Worm (Caenorhabditis elegans): Measurements from ENCODE around the gene F57H12.6.

Gene F57H12.6

DNA sequence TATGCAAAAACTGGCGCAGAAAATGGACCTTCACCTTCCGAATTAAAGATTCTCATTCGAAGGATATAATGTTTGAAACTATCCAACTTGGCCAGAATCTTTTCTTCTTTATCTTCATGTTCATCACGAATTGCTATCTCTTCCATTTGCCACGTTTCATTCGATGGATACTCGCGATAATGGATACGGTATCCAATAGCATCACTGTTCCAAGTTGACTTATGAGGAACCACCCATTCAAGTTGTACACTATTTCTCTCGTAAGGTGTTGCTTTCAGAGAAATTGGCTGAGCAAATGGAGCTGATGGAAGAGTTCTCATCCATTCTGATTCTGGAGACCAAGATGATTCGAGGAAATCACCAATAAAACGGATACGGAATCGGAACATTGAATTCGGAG lies 18.6 kb upstream of the F57H12.6 start:
- TF ChIP-seq B0310.2 (tag; optimal IDR thresholded peaks at IDR 0.05) (no peak), ama-1 (optimal IDR thresholded peaks at IDR 0.05) (no peak), tra-4 (tag; optimal IDR thresholded peaks at IDR 0.05) (no peak), ceh-36 (tag; optimal IDR thresholded peaks at IDR 0.05) (no peak), tbx-37 (GFP tag; conservative IDR thresholded peaks at IDR 0.05) (no peak), ets-7 (tag; optimal IDR thresholded peaks at IDR 0.05) (no peak), ceh-13 (GFP tag; optimal IDR thresholded peaks at IDR 0.05) (no peak), F13C5.2 (tag; optimal IDR thresholded peaks at IDR 0.05) (no peak)

DNA sequence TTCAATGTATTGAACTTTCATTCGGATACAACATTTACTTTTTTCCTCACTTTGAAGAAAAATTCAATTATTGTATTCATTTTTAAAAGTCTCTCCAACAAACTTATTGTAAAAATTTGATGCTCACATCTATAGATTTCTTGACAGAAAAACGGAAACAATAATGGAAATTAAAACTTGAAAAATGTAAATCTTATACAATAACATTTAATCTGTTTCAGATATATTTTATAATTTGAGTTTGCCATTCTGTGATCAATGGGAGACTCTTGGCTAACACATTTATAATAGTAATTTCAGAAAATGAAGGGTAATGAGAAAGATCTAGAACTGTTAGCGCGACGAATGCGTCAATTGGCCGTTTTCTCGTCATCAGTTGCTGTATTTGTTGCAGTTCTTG lies 12.3 kb upstream of the F57H12.6 start, which contains the start of gene col-115:
Gene col-115 (plus strand): TSS at position 301 of the 400 bp plus-strand sequence.
- no peak for TF ChIP-seq ets-7 (tag; optimal IDR thresholded peaks at IDR 0.05)
- no peak for TF ChIP-seq flt-1 (GFP tag; IDR thresholded peaks at IDR 0.05)
- TF ChIP-seq tra-4 (tag; optimal IDR thresholded peaks at IDR 0.05) = no peak
- TF ChIP-seq tbx-11 (GFP tag; IDR thresholded peaks at IDR 0.05) = no peak
- no peak for TF ChIP-seq ama-1 (optimal IDR thresholded peaks at IDR 0.05)
- no peak for TF ChIP-seq scrt-1 (GFP tag; IDR thresholded peaks at IDR 0.05)
- TF ChIP-seq ceh-13 (GFP tag; optimal IDR thresholded peaks at IDR 0.05) = no peak
- TF ChIP-seq hnd-1 (tag; optimal IDR thresholded peaks at IDR 0.05) = no peak
- no peak for TF ChIP-seq hmg-4 (GFP tag; optimal IDR thresholded peaks at IDR 0.05)
- no peak for TF ChIP-seq sea-1 (GFP tag; conservative IDR thresholded peaks at IDR 0.05)
- no peak for TF ChIP-seq B0310.2 (tag; optimal IDR thresholded peaks at IDR 0.05)
- TF ChIP-seq F13C5.2 (tag; optimal IDR thresholded peaks at IDR 0.05) = no peak

DNA sequence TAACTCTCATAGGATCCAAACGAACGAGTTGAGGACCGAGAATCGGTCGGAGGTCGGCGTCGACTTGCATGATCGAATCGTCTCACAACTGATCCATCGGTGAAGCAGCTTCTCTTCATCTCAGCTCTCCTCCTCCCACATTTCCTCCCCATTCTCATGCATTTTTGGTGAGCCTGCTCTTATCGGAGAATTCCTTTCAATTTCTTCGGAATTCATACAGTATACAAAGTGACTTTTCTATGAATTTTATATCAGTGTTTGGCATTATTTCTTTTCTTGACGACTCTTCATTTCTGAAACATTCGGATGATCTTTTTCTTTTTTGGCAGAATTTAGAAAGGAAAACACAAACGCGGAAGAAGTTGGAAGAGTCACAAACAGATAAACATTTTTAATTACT lies 11.0 kb upstream of the F57H12.6 start, which contains the start of gene mec-17:
Gene mec-17 (minus strand): TSS at position 101 of the 400 bp plus-strand sequence.
- TF ChIP-seq hnd-1 (tag; optimal IDR thresholded peaks at IDR 0.05) (no peak), tra-4 (tag; optimal IDR thresholded peaks at IDR 0.05) (no peak), sea-1 (GFP tag; conservative IDR thresholded peaks at IDR 0.05) (no peak), pes-1 (GFP tag; IDR thresholded peaks at IDR 0.05) (no peak), ets-7 (tag; optimal IDR thresholded peaks at IDR 0.05) (no peak), hmg-4 (GFP tag; optimal IDR thresholded peaks at IDR 0.05) (no peak), aly-1 (tag; optimal IDR thresholded peaks at IDR 0.05) (no peak), flt-1 (GFP tag; IDR thresholded peaks at IDR 0.05) (no peak), ceh-13 (GFP tag; optimal IDR thresholded peaks at IDR 0.05) (no peak), hmbx-1 (tag; optimal IDR thresholded peaks at IDR 0.05) (no peak), F13C5.2 (tag; optimal IDR thresholded peaks at IDR 0.05) (no peak), ceh-36 (tag; optimal IDR thresholded peaks at IDR 0.05) (no peak)

DNA sequence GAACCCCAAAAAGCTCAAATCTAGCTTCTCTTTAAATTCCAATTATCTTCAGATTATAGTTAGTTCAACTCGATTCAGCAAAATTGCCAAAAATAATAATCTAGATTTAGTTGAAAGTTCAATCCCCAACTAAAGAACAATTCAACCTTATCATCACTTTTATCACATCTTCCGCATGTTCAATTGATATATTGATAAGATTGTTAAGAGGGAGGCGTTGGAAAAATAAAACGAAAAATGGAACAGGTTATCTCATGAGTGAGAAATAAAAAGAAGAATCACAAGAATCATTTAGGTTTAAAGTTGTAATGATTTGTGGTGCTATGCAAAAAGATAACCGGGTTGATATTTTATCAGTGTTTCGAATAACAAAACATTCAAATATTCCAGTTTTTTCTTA lies 9.6 kb upstream of the F57H12.6 start:
- TF ChIP-seq hmg-4 (GFP tag; optimal IDR thresholded peaks at IDR 0.05) = no peak

DNA sequence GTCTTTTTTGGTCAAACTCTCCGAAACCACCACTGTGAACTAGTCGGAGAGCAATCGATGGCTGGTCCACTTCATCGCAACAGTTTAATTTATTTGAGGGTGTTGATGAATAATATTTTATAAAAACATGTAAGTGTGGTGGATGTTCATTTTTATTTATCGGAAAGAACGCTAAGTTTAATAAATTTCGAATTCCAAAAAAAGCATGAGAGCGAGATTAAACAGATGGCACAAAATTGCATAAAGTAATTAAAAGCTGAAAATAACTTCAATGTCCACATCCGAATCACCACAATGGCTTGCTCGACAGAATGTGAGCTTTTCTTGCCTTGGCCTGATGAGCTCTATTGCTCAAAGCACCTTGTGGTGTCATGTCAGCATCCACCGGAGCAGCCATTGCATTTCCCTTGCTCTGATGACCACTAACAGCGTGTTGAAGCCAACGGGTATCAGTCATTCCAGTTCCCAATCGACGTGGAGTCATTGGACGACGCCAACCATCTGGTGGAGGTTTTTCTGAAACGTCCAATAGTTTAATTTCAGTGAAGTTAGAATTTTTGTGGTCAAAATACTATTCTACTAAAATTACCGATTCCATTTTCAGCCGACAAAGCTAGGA lies 7.7 kb upstream of the F57H12.6 start:
- TF ChIP-seq aly-1 (tag; optimal IDR thresholded peaks at IDR 0.05) = no peak
- TF ChIP-seq pes-1 (GFP tag; IDR thresholded peaks at IDR 0.05) = no peak
- TF ChIP-seq tbx-37 (GFP tag; conservative IDR thresholded peaks at IDR 0.05) = no peak
- TF ChIP-seq sea-1 (GFP tag; conservative IDR thresholded peaks at IDR 0.05) = no peak
- TF ChIP-seq hmbx-1 (tag; optimal IDR thresholded peaks at IDR 0.05) = no peak
- peak; percentile 55 for TF ChIP-seq ama-1 (optimal IDR thresholded peaks at IDR 0.05)
- no peak for TF ChIP-seq hmg-4 (GFP tag; optimal IDR thresholded peaks at IDR 0.05)
- no peak for TF ChIP-seq tra-4 (tag; optimal IDR thresholded peaks at IDR 0.05)

DNA sequence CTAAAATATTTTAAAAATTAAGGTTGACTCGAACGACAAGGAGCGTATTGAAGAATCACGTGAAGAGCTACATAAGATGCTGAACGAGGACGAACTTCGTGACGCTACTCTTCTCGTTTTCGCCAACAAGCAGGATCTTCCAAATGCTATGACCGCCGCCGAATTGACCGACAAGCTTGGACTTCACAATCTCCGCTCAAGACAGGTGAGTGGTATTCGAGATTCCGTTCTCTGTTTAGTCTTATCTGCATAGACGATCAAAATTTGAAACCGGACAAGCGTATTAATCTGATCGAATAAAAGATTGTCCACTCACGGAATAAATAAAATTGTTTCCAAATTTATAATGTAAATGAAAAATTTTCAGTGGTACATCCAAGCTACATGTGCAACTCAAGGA lies 6.9 kb upstream of the F57H12.6 start:
- TF ChIP-seq tbx-11 (GFP tag; IDR thresholded peaks at IDR 0.05) (no peak), scrt-1 (GFP tag; IDR thresholded peaks at IDR 0.05) (no peak), ets-7 (tag; optimal IDR thresholded peaks at IDR 0.05) (no peak), ceh-13 (GFP tag; optimal IDR thresholded peaks at IDR 0.05) (no peak), hnd-1 (tag; optimal IDR thresholded peaks at IDR 0.05) (no peak), F13C5.2 (tag; optimal IDR thresholded peaks at IDR 0.05) (no peak), hmg-4 (GFP tag; optimal IDR thresholded peaks at IDR 0.05) (no peak), sea-1 (GFP tag; conservative IDR thresholded peaks at IDR 0.05) (no peak), ama-1 (optimal IDR thresholded peaks at IDR 0.05) (no peak), tbx-37 (GFP tag; conservative IDR thresholded peaks at IDR 0.05) (no peak), ceh-36 (tag; optimal IDR thresholded peaks at IDR 0.05) (no peak), pes-1 (GFP tag; IDR thresholded peaks at IDR 0.05) (no peak), B0310.2 (tag; optimal IDR thresholded peaks at IDR 0.05) (no peak), hmbx-1 (tag; optimal IDR thresholded peaks at IDR 0.05) (no peak), flt-1 (GFP tag; IDR thresholded peaks at IDR 0.05) (no peak), aly-1 (tag; optimal IDR thresholded peaks at IDR 0.05) (no peak), tra-4 (tag; optimal IDR thresholded peaks at IDR 0.05) (no peak)

DNA sequence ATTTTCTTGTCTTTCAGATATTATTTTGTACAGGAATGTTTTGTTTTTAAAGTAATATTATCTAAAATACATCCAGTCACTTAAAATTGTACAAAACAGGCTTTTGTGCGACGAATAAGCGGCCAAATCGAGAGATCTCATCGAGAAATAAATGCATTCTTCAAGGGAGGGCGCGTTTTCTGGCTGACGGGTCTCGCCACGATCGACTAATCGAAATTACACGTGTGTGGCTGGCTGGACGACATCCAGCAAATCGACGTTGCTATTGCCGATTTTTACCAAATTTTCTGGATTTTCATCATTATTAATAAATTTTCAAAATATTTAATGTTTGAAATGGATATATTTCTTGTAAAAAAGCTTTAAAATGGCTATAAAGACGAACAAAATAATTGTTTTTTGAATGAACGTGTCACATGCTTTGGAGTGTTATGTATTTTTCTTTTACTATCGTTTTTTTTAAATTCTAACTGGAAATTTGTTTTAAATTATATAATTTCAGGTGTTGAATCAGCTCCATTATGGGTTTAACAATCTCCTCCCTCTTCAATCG lies 6.0 kb upstream of the F57H12.6 start, which contains the start of gene arf-5:
Gene arf-5 (plus strand): TSS at position 503 of the 553 bp plus-strand sequence.
- TF ChIP-seq ceh-13 (GFP tag; optimal IDR thresholded peaks at IDR 0.05) (no peak), tbx-37 (GFP tag; conservative IDR thresholded peaks at IDR 0.05) (no peak), ama-1 (optimal IDR thresholded peaks at IDR 0.05) (no peak), F13C5.2 (tag; optimal IDR thresholded peaks at IDR 0.05) (no peak), tra-4 (tag; optimal IDR thresholded peaks at IDR 0.05) (no peak), hmbx-1 (tag; optimal IDR thresholded peaks at IDR 0.05) (no peak), sea-1 (GFP tag; conservative IDR thresholded peaks at IDR 0.05) (no peak), scrt-1 (GFP tag; IDR thresholded peaks at IDR 0.05) (no peak), hnd-1 (tag; optimal IDR thresholded peaks at IDR 0.05) (no peak), tbx-11 (GFP tag; IDR thresholded peaks at IDR 0.05) (no peak), ceh-36 (tag; optimal IDR thresholded peaks at IDR 0.05) (no peak), flt-1 (GFP tag; IDR thresholded peaks at IDR 0.05) (no peak), ets-7 (tag; optimal IDR thresholded peaks at IDR 0.05) (no peak), hmg-4 (GFP tag; optimal IDR thresholded peaks at IDR 0.05) (no peak), pes-1 (GFP tag; IDR thresholded peaks at IDR 0.05) (no peak), aly-1 (tag; optimal IDR thresholded peaks at IDR 0.05) (no peak)

Measured in whole organism, early embryonic.